Fruit fly (Drosophila melanogaster) whole organism, adult: ENCODE data around the gene inaF-B.

Experiments used
- CG5204 ChIP-seq: fragments of 200-800 bp; sonication (Bioruptor generic); optimal IDR thresholded peaks from 2 replicates; lab custom pipeline; 2016; ENCODE audit warnings: missing biosample characterization, missing genetic modification characterization
- Clk ChIP-seq: fragments of 200-800 bp; sonication (Bioruptor generic); optimal IDR thresholded peaks from 2 replicates; lab custom pipeline; 2017; ENCODE audit warnings: missing biosample characterization, missing genetic modification characterization
- cic ChIP-seq: fragments of 200-800 bp; sonication (Bioruptor generic); optimal IDR thresholded peaks from 2 replicates; lab custom pipeline; 2017; ENCODE audit warnings: missing biosample characterization, mild to moderate bottlenecking, missing genetic modification characterization, moderate library complexity
- kay ChIP-seq: fragments of 200-800 bp; sonication (Bioruptor generic); peaks from one replicate; lab custom pipeline; 2016; ENCODE audit warnings: missing biosample characterization, missing genetic modification characterization, borderline replicate concordance
- tj ChIP-seq: fragments of 200-800 bp; sonication (Bioruptor generic); optimal IDR thresholded peaks from 3 replicates; lab custom pipeline; 2017; ENCODE audit warnings: missing biosample characterization, mild to moderate bottlenecking, missing genetic modification characterization, moderate library complexity

DNA sequence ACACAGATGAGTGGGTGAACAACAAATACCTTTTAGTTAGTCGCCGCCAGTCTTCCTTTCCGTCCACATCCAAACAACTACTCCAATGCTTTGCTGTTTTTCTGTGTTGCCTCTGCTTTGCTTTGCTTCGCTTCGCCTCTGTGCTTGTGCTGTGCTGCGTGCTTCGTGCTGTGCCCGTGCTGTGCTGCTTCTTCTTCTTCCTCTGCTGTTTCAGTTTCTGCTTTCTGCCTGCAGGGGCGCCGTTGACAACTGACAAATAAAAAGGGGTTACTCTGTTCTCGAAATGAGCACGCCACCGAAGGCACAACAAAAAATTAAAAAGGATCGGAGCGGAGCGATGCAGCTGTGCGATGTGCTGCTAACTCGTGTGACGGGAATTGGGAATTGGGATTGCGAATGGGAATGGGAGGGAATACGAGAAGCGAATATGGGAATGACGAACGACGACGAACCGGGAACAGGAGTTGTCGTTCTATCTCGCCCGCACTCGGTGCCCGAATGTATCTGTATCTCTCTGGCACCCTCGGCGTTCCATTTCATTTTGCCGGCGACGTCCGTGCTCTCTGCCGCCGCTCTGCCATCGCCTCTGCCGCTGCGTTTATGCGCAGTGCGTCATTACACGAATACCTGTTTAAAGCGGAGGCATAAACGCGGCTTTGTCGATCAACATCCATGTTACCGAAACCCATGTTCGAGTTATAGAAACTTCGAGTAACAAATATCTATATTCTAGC lies 17.9 kb downstream of the inaF-B start:
- TF ChIP-seq kay (GFP tag; lab: Kevin White, UChicago): no peak
- TF ChIP-seq Clk: no peak
- TF ChIP-seq tj (GFP tag; lab: Kevin White, UChicago): peak; percentile 75
- TF ChIP-seq cic (GFP tag; lab: Kevin White, UChicago): no peak
- TF ChIP-seq CG5204 (GFP tag; lab: Kevin White, UChicago): no peak
